Fruit fly (Drosophila melanogaster): ENCODE data around the gene CG4213.

DNA sequence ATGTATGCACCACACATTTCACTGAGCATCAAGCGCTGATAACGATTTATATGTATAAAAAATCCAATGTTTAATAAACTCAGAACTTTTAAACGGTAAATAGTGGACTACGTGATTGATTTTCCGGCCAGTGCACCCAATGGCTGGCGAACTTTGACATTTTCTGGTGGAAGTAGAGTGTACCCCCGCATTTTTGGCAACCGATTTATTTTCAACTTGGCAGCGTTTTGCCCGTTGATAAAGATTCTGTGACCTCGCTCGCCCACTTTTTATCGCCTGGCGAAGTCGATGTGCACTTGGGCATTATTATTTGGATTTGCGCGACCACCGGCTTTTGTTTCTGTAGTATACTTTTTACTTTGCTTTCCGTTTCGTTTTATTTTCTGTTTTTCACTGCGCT is 11.9 kb upstream of the CG4213 start:
- no peak for TF ChIP-seq disco-r (GFP tag; optimal IDR thresholded peaks at IDR 0.05)
- no peak for TF ChIP-seq gcm2 (GFP tag; optimal IDR thresholded peaks at IDR 0.05)
- no peak for TF ChIP-seq NfI (GFP tag; optimal IDR thresholded peaks at IDR 0.05)
- TF ChIP-seq zen (tag; optimal IDR thresholded peaks at IDR 0.05) = no peak
- no peak for TF ChIP-seq CG17385 (GFP tag; optimal IDR thresholded peaks at IDR 0.05)
- no peak for TF ChIP-seq Myb (GFP tag; optimal IDR thresholded peaks at IDR 0.05)

All from whole organism, embryonic.